Fruit fly (Drosophila melanogaster) whole organism, embryonic: Measurements from ENCODE around the gene Best4.

Source experiments
- Adf1 ChIP-seq: fragments of 200-800 bp; sonication (Bioruptor generic); IDR thresholded peaks from 2 replicates; pipeline ENCODE4 v1.3.6; 2022; ENCODE audit warnings: missing biosample characterization, missing genetic modification characterization
- B-H1 ChIP-seq: fragments of 200-800 bp; sonication (Bioruptor generic); IDR thresholded peaks from 3 replicates; pipeline ENCODE4 v1.3.6; 2022; ENCODE audit warnings: missing biosample characterization, missing genetic modification characterization
- CG1024 ChIP-seq: fragments of 200-800 bp; sonication (Bioruptor generic); IDR thresholded peaks from 2 replicates; pipeline ENCODE4 v1.3.6; 2022; ENCODE audit warnings: missing biosample characterization, missing genetic modification characterization
- CG10267 ChIP-seq: fragments of 200-800 bp; sonication (Bioruptor generic); optimal IDR thresholded peaks from 2 replicates; lab custom pipeline; 2018; ENCODE audit warnings: missing biosample characterization, mild to moderate bottlenecking, missing genetic modification characterization, moderate library complexity
- CG11085 ChIP-seq: fragments of 200-800 bp; sonication (Bioruptor generic); IDR thresholded peaks from 2 replicates; pipeline ENCODE4 v1.3.6; 2022; ENCODE audit warnings: missing biosample characterization, missing genetic modification characterization
- CG11247 ChIP-seq: fragments of 200-800 bp; sonication (Bioruptor generic); IDR thresholded peaks from 2 replicates; pipeline ENCODE4 v1.3.6; 2022; ENCODE audit warnings: missing biosample characterization, missing genetic modification characterization
- CG1233 ChIP-seq: fragments of 200-800 bp; sonication (Bioruptor generic); optimal IDR thresholded peaks from 4 replicates; lab custom pipeline; 2018; ENCODE audit warnings: missing biosample characterization, mild to moderate bottlenecking, missing genetic modification characterization
- CG13624 ChIP-seq: fragments of 200-800 bp; sonication (Bioruptor generic); optimal IDR thresholded peaks from 2 replicates; lab custom pipeline; 2016; ENCODE audit warnings: missing biosample characterization, missing genetic modification characterization
- CG14050 ChIP-seq: fragments of 200-800 bp; sonication (Bioruptor generic); IDR thresholded peaks from 3 replicates; pipeline ENCODE4 v1.3.6; 2022; ENCODE audit warnings: missing biosample characterization, missing genetic modification characterization
- CG1529 ChIP-seq: fragments of 200-800 bp; sonication (Bioruptor generic); optimal IDR thresholded peaks from 3 replicates; lab custom pipeline; 2018; ENCODE audit warnings: missing biosample characterization, missing genetic modification characterization
- CG17568 ChIP-seq: fragments of 200-800 bp; sonication (Bioruptor generic); optimal IDR thresholded peaks from 2 replicates; lab custom pipeline; 2018; ENCODE audit warnings: missing biosample characterization, mild to moderate bottlenecking, missing genetic modification characterization, moderate library complexity
- CG18262 ChIP-seq: fragments of 200-800 bp; optimal IDR thresholded peaks from 3 replicates; lab custom pipeline; 2019; ENCODE audit warnings: missing biosample characterization, mild to moderate bottlenecking, missing genetic modification characterization, moderate library complexity
- CG2202 ChIP-seq: fragments of 200-800 bp; sonication (Bioruptor generic); optimal IDR thresholded peaks from 2 replicates; lab custom pipeline; 2018; ENCODE audit warnings: missing biosample characterization, mild to moderate bottlenecking, missing genetic modification characterization
- CG30020 ChIP-seq: fragments of 200-800 bp; optimal IDR thresholded peaks from 2 replicates; lab custom pipeline; 2019; ENCODE audit warnings: missing biosample characterization, mild to moderate bottlenecking, missing genetic modification characterization, moderate library complexity
- CG32772 ChIP-seq: fragments of 200-800 bp; sonication (Bioruptor generic); IDR thresholded peaks from 2 replicates; pipeline ENCODE4 v1.3.6; 2022; ENCODE audit warnings: missing biosample characterization, missing genetic modification characterization
- CG4404 ChIP-seq: fragments of 200-800 bp; sonication (Bioruptor generic); IDR thresholded peaks from 2 replicates; pipeline ENCODE4 v1.3.6; 2022; ENCODE audit warnings: missing biosample characterization, missing genetic modification characterization
- CG5180 ChIP-seq: fragments of 200-800 bp; sonication (Bioruptor generic); optimal IDR thresholded peaks from 3 replicates; lab custom pipeline; 2017; ENCODE audit warnings: missing biosample characterization, missing genetic modification characterization, mild to moderate bottlenecking, moderate library complexity, missing genetic modification reagents
- CG7839 ChIP-seq: fragments of 200-800 bp; sonication (Bioruptor generic); optimal IDR thresholded peaks from 3 replicates; lab custom pipeline; 2018; ENCODE audit warnings: missing biosample characterization, mild to moderate bottlenecking, missing genetic modification characterization, moderate library complexity
- CG8281 ChIP-seq: fragments of 200-800 bp; sonication (Bioruptor generic); optimal IDR thresholded peaks from 2 replicates; lab custom pipeline; 2018; ENCODE audit warnings: missing biosample characterization, mild to moderate bottlenecking, missing genetic modification characterization, moderate library complexity
- CG8359 ChIP-seq: fragments of 200-800 bp; sonication (Bioruptor generic); optimal IDR thresholded peaks from 2 replicates; lab custom pipeline; 2017; ENCODE audit warnings: missing biosample characterization, mild to moderate bottlenecking, missing genetic modification characterization, borderline replicate concordance
- CG8944 ChIP-seq: fragments of 200-800 bp; sonication (Bioruptor generic); optimal IDR thresholded peaks from 3 replicates; lab custom pipeline; 2016; ENCODE audit warnings: missing biosample characterization, missing genetic modification characterization
- CoRest ChIP-seq: fragments of 200-800 bp; sonication (Bioruptor generic); optimal IDR thresholded peaks from 3 replicates; lab custom pipeline; 2018; ENCODE audit warnings: missing biosample characterization, mild to moderate bottlenecking, missing genetic modification characterization, moderate library complexity
- Dad ChIP-seq: fragments of 200-800 bp; sonication (Bioruptor generic); optimal IDR thresholded peaks from 3 replicates; lab custom pipeline; 2016; ENCODE audit warnings: missing biosample characterization, missing genetic modification characterization
- E2f1 ChIP-seq: fragments of 200-800 bp; sonication (Bioruptor generic); IDR thresholded peaks from 2 replicates; pipeline ENCODE4 v1.3.6; 2022; ENCODE audit warnings: missing biosample characterization, missing genetic modification characterization
- H15 ChIP-seq: fragments of 200-800 bp; sonication (Bioruptor generic); IDR thresholded peaks from 3 replicates; pipeline ENCODE4 v1.3.6; 2022; ENCODE audit warnings: missing biosample characterization, missing genetic modification characterization
- HLH3B ChIP-seq: fragments of 200-800 bp; sonication (Bioruptor generic); IDR thresholded peaks from 2 replicates; pipeline ENCODE4 v1.3.6; 2022; ENCODE audit warnings: missing biosample characterization, missing genetic modification characterization
- Hr51 ChIP-seq, 2 experiments: fragments of 200-800 bp; sonication (Bioruptor generic); optimal IDR thresholded peaks; 2 replicates in 1 of 2; 3 replicates in 1 of 2; lab custom pipeline; 2016 to 2018; ENCODE audit warnings: missing biosample characterization in 2 of 2, missing genetic modification characterization in 2 of 2, mild to moderate bottlenecking in 1 of 2, moderate library complexity in 1 of 2
- Stat92E ChIP-seq, 3 experiments: fragments of >200 bp in 2 of 3; fragments of 200-800 bp in 1 of 3; sonication (Bioruptor generic) in 1 of 3; optimal IDR thresholded peaks; 2 replicates each; lab custom pipeline; 2017 to 2019; ENCODE audit warnings: missing biosample characterization in 3 of 3, missing genetic modification characterization in 3 of 3, mild to moderate bottlenecking in 1 of 3, moderate library complexity in 1 of 3
- Xbp1 ChIP-seq: fragments of 200-800 bp; sonication (Bioruptor generic); optimal IDR thresholded peaks from 3 replicates; lab custom pipeline; 2016; ENCODE audit warnings: missing biosample characterization, mild to moderate bottlenecking, missing genetic modification characterization
- ato ChIP-seq: fragments of 200-800 bp; sonication (Bioruptor generic); IDR thresholded peaks from 2 replicates; pipeline ENCODE4 v1.3.6; 2022; ENCODE audit warnings: missing biosample characterization, missing genetic modification characterization; ENCODE audit not compliant: partially characterized antibody
- cas ChIP-seq: fragments of 200-800 bp; sonication (Bioruptor generic); IDR thresholded peaks from 2 replicates; pipeline ENCODE4 v1.3.6; 2022; ENCODE audit warnings: missing biosample characterization, missing genetic modification characterization
- chn ChIP-seq: fragments of 200-800 bp; sonication (Bioruptor generic); optimal IDR thresholded peaks from 2 replicates; lab custom pipeline; 2016; ENCODE audit warnings: missing biosample characterization, missing genetic modification characterization
- croc ChIP-seq: fragments of 200-800 bp; sonication (Bioruptor generic); conservative IDR thresholded peaks from 3 replicates; pipeline ENCODE4 v1.3.6; 2022; ENCODE audit warnings: missing biosample characterization, missing genetic modification characterization
- dm ChIP-seq: fragments of 200-800 bp; sonication (Bioruptor generic); optimal IDR thresholded peaks from 3 replicates; lab custom pipeline; 2016; ENCODE audit warnings: missing biosample characterization, missing genetic modification characterization
- dmrt99B ChIP-seq: fragments of 200-800 bp; sonication (Bioruptor generic); optimal IDR thresholded peaks from 2 replicates; lab custom pipeline; 2018; ENCODE audit warnings: missing biosample characterization, mild to moderate bottlenecking, missing genetic modification characterization, moderate library complexity
- en ChIP-seq: fragments of 200-800 bp; sonication (Bioruptor generic); optimal IDR thresholded peaks from 2 replicates; lab custom pipeline; 2016; ENCODE audit warnings: missing biosample characterization, missing genetic modification characterization
- esg ChIP-seq: fragments of 200-800 bp; sonication (Bioruptor generic); conservative IDR thresholded peaks from 2 replicates; pipeline ENCODE4 v1.3.6; 2022; ENCODE audit warnings: missing biosample characterization, missing genetic modification characterization
- eve ChIP-seq, 2 experiments: fragments of >200 bp; optimal IDR thresholded peaks; 2 replicates each; lab custom pipeline; 2017; ENCODE audit warnings: missing biosample characterization in 2 of 2, missing genetic modification characterization in 2 of 2
- gce ChIP-seq: fragments of 200-800 bp; sonication (Bioruptor generic); IDR thresholded peaks from 3 replicates; pipeline ENCODE4 v1.3.6; 2022; ENCODE audit warnings: missing biosample characterization, missing genetic modification characterization
- hkb ChIP-seq, 2 experiments: fragments of 200-800 bp in 1 of 2; fragments of >200 bp in 1 of 2; sonication (Bioruptor generic) in 1 of 2; IDR thresholded peaks in 1 of 2; optimal IDR thresholded peaks in 1 of 2; 2 replicates each; pipeline versions ENCODE4 v1.3.6 to Lab custom; 2017 to 2022; ENCODE audit warnings: missing biosample characterization in 1 of 2, missing genetic modification characterization in 1 of 2
- kni ChIP-seq: fragments of 200-800 bp; sonication (Bioruptor generic); optimal IDR thresholded peaks from 3 replicates; lab custom pipeline; 2017; ENCODE audit warnings: mild to moderate bottlenecking, missing biosample characterization, missing genetic modification reagents, missing genetic modification characterization
- odd ChIP-seq: fragments of 200-800 bp; sonication (Bioruptor generic); optimal IDR thresholded peaks from 2 replicates; lab custom pipeline; 2017; ENCODE audit warnings: missing biosample characterization, mild to moderate bottlenecking, missing genetic modification characterization
- pho ChIP-seq: fragments of 200-800 bp; sonication (Bioruptor generic); optimal IDR thresholded peaks from 2 replicates; lab custom pipeline; 2016; ENCODE audit warnings: missing biosample characterization, missing genetic modification characterization
- prd ChIP-seq, 3 experiments: fragments of >200 bp in 2 of 3; fragments of 200-800 bp in 1 of 3; sonication (Bioruptor generic) in 1 of 3; optimal IDR thresholded peaks in 2 of 3; IDR thresholded peaks in 1 of 3; 2 replicates in 2 of 3; 3 replicates in 1 of 3; pipeline versions ENCODE4 v1.3.6 to Lab custom; 2017 to 2022; ENCODE audit warnings: missing biosample characterization in 1 of 3, missing genetic modification characterization in 1 of 3
- shn ChIP-seq: fragments of 200-800 bp; sonication (Bioruptor generic); optimal IDR thresholded peaks from 3 replicates; lab custom pipeline; 2016; ENCODE audit warnings: missing biosample characterization, missing genetic modification characterization
- sim ChIP-seq: fragments of 200-800 bp; sonication (Bioruptor generic); IDR thresholded peaks from 2 replicates; pipeline ENCODE4 v1.3.6; 2022; ENCODE audit warnings: missing biosample characterization, missing genetic modification characterization
- tin ChIP-seq: fragments of 200-800 bp; sonication (Bioruptor generic); optimal IDR thresholded peaks from 3 replicates; lab custom pipeline; 2016; ENCODE audit warnings: missing biosample characterization, missing genetic modification characterization
- twi ChIP-seq: fragments of 200-800 bp; optimal IDR thresholded peaks from 2 replicates; lab custom pipeline; 2019; ENCODE audit warnings: missing biosample characterization, mild to moderate bottlenecking, missing genetic modification characterization, moderate library complexity
- vvl ChIP-seq: fragments of 200-800 bp; sonication (Bioruptor generic); IDR thresholded peaks from 2 replicates; pipeline ENCODE4 v1.3.6; 2022; ENCODE audit warnings: missing biosample characterization, missing genetic modification characterization

The Best4 gene

dm6 chr3L:15261067-15261506, 37.7 kb upstream of the Best4 start (continued):
- TF ChIP-seq B-H1 (GFP tag; lab: Robert Waterston, UW) (0 out of 3 replicates have a peak, but pooled peaks have one; percentile 25), E2f1 (GFP tag; lab: Robert Waterston, UW) (peak; percentile 48), odd (GFP tag; lab: Kevin White, UChicago) (peak; percentile 58), prd (optimal IDR thresholded peaks at IDR 0.05; lab: Kevin White, UChicago) (no peak), prd (GFP tag; IDR thresholded peaks at IDR 0.05; lab: Robert Waterston, UW) (peak; percentile 81), CG8359 (GFP tag; lab: Kevin White, UChicago) (peak; percentile 56), CG18262 (tag; lab: Kevin White, UChicago) (peak; percentile 85), CoRest (tag; lab: Kevin White, UChicago) (peak; percentile 77), CG5180 (GFP tag; lab: Kevin White, UChicago) (no peak), eve (GFP tag; optimal IDR thresholded peaks at IDR 0.05; lab: Kevin White, UChicago) (peak in 1 of 2 experiments; percentile 83), vvl (GFP tag; lab: Robert Waterston, UW) (peak; percentile 70), shn (GFP tag; lab: Kevin White, UChicago) (no peak), CG17568 (peak; percentile 41), H15 (GFP tag; lab: Robert Waterston, UW) (0 out of 3 replicates have a peak, but pooled peaks have one; percentile 40), HLH3B (GFP tag; lab: Robert Waterston, UW) (peak; percentile 25; the same call in 1 of the 2 replicates), gce (GFP tag; lab: Robert Waterston, UW) (no peak), dm (GFP tag; lab: Kevin White, UChicago) (no peak), CG4404 (GFP tag; lab: Robert Waterston, UW) (peak; percentile 64), sim (GFP tag; lab: Robert Waterston, UW) (no peak), Adf1 (GFP tag; lab: Robert Waterston, UW) (no peak), Hr51 (GFP tag; optimal IDR thresholded peaks at IDR 0.05; lab: Kevin White, UChicago) (peak in 1 of 2 experiments; percentile 67), CG2202 (peak; percentile 66), CG11085 (GFP tag; lab: Robert Waterston, UW) (no peak), esg (GFP tag; lab: Robert Waterston, UW) (peak; percentile 40), chn (GFP tag; lab: Kevin White, UChicago) (no peak), CG10267 (peak; percentile 57), CG8281 (tag; lab: Kevin White, UChicago) (peak; percentile 20), ato (GFP tag; lab: Robert Waterston, UW) (no peak), dmrt99B (tag; lab: Kevin White, UChicago) (peak; percentile 71), croc (GFP tag; lab: Robert Waterston, UW) (peak; percentile 43; the same call in 1 of the 3 replicates), CG1529 (GFP tag; lab: Kevin White, UChicago) (peak; percentile 71), twi (tag; lab: Kevin White, UChicago) (peak; percentile 67), CG11247 (GFP tag; lab: Robert Waterston, UW) (0 out of 2 replicates have a peak, but pooled peaks have one; percentile 29), CG14050 (GFP tag; lab: Robert Waterston, UW) (no peak), CG32772 (GFP tag; lab: Robert Waterston, UW) (0 out of 2 replicates have a peak, but pooled peaks have one; percentile 33), hkb (optimal IDR thresholded peaks at IDR 0.05; lab: Kevin White, UChicago) (no peak), hkb (GFP tag; IDR thresholded peaks at IDR 0.05; lab: Robert Waterston, UW) (peak; percentile 37; the same call in 1 of the 2 replicates), CG30020 (tag; lab: Kevin White, UChicago) (peak; percentile 44), en (GFP tag; lab: Kevin White, UChicago) (no peak), cas (no peak), CG13624 (GFP tag; lab: Kevin White, UChicago) (no peak), CG1024 (no peak), kni (GFP tag; lab: Kevin White, UChicago) (no peak), pho (GFP tag; lab: Kevin White, UChicago) (no peak), tin (peak; percentile 30), Stat92E (GFP tag; optimal IDR thresholded peaks at IDR 0.05; lab: Kevin White, UChicago) (peak in 1 of 3 experiments; percentile 85), CG7839 (peak; percentile 78), CG8944 (GFP tag; lab: Kevin White, UChicago) (no peak), Xbp1 (GFP tag; lab: Kevin White, UChicago) (peak; percentile 64), CG1233 (GFP tag; lab: Kevin White, UChicago) (peak; percentile 8), Dad (GFP tag; lab: Kevin White, UChicago) (no peak)
